Fruit fly (Drosophila melanogaster) S2 (cell line): Measurements from ENCODE around the gene Ugt303A1.

ENCODE experiments used
- CG8478 ChIP-seq: fragments of >200 bp; optimal IDR thresholded peaks from 2 replicates; lab custom pipeline; 2018
- CTCF ChIP-seq, 2 experiments: fragments of >200 bp; optimal IDR thresholded peaks; 2 replicates each; lab custom pipeline; 2018

Gene Ugt303A1

DNA sequence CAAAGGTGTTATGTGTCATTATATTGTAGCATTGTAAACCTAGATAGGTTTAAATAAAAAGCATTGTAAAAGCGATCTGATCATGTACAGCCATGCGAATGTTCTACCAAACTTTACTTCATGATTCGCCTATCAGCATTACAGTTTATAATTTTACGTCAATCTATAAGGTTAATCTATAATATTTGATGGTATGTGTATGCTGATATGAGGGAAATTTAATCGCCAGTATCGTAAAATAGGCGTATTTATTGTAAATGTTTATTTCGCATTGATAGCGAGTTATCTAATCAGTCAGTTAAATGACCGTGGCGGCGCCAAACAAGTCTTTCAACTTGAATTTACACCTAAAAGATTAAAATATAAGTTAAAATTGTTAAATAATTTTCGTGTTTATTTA is 2.2 kb downstream of the Ugt303A1 start:
- TF ChIP-seq CTCF (optimal IDR thresholded peaks at IDR 0.05; lab: Kevin White, UChicago) (no peak), CG8478 (lab: Kevin White, UChicago) (no peak)

DNA sequence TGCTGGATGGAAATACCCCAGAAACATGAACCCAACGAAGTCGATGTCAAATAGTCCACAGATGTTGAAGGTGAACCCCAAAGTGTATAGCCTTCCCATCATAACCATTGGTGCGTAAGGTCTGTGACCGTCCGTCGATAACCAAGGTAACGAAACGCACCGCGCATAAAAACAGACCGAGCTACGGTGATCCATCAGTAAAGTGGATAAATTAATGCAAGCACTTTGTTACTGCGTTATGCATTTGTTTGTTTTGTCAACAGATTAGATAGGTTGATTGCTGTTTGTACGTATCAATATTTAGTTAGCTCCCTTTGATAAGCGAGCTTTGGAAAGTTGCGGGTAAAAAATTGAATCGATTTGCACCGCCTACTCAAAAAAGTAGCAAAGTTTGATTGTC is 3.0 kb downstream of the Ugt303A1 start:
- no peak for TF ChIP-seq CTCF (optimal IDR thresholded peaks at IDR 0.05; lab: Kevin White, UChicago)

DNA sequence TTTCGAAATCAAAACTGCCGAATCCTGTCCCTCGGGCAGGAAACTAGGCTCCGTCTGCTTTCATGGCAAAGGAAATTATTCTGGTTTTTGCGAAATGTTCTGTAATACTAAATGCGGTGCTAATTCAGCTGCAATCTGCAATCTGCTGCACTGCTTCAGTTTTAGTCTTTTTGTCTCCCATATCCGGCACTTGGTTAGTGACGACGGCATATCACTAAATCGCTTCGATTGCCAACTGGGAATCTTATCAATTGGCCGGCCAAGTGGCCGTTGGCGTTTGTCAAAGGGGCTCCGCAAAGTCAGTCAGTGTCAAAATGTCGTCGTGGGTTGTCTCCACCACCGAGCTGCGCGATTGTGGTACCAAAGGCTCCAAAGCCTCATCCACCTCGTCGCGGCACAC is 20.5 kb downstream of the Ugt303A1 start, which contains the start of gene CG18577:
TSS of gene CG18577 (plus strand) at position 301 of the 400 bp plus-strand sequence.
- TF ChIP-seq CG8478 (lab: Kevin White, UChicago) (no peak), CTCF (optimal IDR thresholded peaks at IDR 0.05; lab: Kevin White, UChicago) (no peak)

DNA sequence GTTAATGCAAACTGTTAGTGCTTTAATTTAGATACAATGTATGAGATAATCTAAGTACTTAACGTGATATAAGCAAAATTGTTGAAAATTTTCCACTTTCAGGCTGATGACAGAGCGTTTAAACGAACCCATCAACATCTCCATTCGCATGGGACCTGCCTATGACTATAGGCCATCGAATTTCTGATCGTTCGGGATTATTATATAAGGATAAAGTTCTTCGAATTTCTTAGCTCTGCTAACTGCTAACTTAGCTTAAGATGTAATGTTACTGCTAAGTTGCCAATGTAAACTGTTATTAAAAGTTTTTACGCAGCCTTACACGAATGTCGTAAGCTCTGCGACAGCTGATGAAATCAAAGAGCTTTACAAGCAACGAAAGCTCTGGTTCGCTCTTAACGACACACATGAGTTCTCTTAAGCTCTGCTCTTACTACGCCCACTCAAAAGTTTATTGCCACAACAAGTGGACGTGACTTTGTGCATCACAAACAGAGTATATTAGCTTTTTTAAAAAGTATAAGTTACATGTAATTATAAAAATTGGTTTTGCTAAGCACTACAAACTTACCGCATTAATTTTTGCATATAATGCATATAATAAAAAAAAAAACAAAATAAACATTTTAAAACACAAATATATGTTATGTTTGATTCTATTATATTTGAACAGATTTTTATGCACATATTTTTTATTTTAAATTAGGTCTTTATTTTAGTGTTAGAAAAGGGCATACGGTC is 21.5 kb downstream of the Ugt303A1 start:
- TF ChIP-seq CTCF (optimal IDR thresholded peaks at IDR 0.05; lab: Kevin White, UChicago): no peak
- TF ChIP-seq CG8478 (lab: Kevin White, UChicago): no peak

DNA sequence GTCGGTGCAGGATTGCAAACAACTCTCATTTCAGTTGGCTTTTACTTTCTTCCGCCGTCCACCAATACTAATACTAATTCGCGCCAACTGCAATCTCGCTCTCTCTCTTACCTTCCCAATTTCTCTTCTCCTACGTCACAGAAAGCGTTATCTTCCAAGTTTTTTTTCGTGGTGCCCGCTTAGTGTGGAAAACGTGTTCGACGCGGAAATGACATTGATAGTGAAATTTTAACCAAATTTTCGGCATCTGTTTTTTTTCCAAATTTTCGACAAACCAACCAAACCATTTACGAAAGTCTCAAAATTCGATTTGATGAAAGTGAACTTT is 22.0 kb downstream of the Ugt303A1 start, which contains the start of gene cu:
TSS of gene cu (plus strand) at position 204 of the 328 bp plus-strand sequence.
- TF ChIP-seq CG8478 (lab: Kevin White, UChicago): no peak
- no peak for TF ChIP-seq CTCF (optimal IDR thresholded peaks at IDR 0.05; lab: Kevin White, UChicago)

DNA sequence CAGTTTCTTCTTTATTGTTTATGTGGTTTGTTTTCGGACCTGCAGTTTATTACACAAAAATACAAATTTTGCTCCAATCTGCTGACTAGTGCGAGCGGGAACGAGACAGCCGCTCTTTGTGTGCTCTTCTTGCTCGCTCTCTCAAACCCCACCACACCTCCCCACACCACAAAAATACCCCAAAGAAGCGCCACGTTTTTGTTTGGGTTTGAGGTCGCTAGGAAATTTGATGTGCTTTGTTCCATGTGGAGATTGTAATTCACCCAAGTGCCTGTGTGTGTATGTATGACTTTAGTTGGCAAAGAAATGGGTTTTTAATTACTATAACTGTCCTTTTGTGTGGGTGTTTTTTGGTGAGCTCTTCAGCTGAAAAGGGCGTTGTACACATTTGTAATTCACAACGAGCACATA is 22.7 kb downstream of the Ugt303A1 start:
- TF ChIP-seq CTCF (optimal IDR thresholded peaks at IDR 0.05; lab: Kevin White, UChicago) (no peak), CG8478 (lab: Kevin White, UChicago) (no peak)

DNA sequence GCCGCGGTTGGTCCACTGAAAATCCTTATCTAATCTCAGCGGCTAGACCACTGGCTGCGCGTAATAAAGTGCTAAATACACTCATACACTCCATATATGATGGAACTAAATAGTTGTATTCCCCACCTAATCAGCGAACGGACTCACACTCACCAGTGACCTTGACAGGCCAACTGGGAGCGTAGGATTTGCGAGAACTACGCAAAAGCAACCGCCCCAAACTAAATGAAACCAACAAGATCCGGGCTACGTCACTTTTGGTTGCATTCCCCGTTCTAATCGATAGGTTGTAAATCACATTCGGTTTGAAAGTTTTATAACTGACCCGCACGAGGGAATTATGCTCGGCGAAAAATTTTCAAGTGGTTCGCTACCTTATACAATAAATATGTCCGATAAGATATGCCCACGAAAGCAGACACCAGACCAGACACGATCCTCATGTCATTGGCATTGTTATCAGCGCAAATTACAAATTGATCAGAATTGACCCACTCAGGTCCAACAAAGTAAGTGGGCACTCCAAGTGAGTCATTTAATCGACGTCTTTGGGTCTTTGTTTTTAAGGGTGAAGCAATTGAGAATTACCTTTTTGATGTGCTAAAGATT is 24.0 kb downstream of the Ugt303A1 start:
- TF ChIP-seq CG8478 (lab: Kevin White, UChicago) (no peak), CTCF (optimal IDR thresholded peaks at IDR 0.05; lab: Kevin White, UChicago) (no peak)

DNA sequence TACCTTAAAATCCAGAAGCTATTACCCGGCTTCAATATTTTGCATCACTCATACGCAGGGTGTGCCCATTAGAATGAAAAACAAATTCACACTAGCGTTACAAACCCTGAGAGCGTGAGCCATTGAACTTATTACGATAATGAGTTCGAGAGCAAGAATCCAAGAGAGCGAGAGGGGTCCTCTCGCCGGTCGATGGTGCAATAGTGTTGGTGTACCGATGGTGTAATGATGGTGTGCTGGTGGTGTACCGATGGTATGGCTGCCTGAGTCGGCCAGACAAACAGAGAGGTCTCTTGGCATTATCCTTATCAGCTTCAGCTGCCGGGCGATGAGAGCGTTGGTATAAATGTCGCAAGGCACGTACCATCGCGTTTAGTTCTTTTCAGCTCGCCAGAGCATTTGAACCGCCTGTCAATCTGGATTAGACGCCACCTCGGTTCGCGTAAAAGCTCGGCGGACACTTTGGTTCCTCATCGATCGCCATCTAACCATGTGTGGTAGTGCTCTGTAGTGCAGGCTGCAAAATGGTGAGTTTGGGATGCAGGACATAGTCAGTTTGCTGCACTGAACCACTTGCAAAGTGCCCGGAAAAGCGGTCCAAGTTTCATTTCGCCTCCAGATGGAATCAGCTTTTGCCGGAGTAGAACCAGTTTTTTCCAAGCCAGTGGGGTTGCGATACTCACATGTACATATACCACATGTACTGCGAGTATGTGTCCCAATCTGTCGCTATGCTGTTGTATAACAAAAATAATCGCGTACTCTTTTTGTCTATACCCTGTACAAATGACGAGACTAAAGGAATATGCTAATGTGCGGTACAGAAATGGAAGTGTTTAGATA is 24.9 kb downstream of the Ugt303A1 start:
- TF ChIP-seq CTCF (optimal IDR thresholded peaks at IDR 0.05; lab: Kevin White, UChicago) (no peak), CG8478 (lab: Kevin White, UChicago) (no peak)

DNA sequence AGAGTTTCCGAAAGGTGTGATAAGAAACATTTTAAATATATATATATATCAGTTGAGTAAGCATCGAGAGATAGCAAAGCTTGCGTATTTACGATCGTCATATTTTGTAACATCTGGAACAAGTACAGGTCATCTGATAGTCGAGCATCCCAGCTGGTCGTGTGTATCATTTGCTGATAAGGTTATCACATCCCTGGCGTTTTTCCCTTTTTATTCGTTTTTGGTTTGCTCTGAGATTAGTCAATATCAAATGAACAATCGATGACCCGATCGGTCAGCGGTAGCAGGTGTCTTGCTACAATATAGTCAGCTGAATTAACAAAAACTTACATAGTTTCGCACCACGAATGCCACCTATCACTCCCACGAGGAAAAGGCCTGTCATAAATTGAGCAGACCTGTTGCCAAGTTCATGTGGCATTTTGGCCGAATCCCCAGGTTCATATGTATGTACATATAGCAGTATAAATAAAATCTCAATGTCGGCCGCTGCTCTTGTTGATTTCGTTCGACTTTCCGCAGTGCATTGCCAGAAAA is 25.6 kb downstream of the Ugt303A1 start:
- no peak for TF ChIP-seq CG8478 (lab: Kevin White, UChicago)
- no peak for TF ChIP-seq CTCF (optimal IDR thresholded peaks at IDR 0.05; lab: Kevin White, UChicago)

DNA sequence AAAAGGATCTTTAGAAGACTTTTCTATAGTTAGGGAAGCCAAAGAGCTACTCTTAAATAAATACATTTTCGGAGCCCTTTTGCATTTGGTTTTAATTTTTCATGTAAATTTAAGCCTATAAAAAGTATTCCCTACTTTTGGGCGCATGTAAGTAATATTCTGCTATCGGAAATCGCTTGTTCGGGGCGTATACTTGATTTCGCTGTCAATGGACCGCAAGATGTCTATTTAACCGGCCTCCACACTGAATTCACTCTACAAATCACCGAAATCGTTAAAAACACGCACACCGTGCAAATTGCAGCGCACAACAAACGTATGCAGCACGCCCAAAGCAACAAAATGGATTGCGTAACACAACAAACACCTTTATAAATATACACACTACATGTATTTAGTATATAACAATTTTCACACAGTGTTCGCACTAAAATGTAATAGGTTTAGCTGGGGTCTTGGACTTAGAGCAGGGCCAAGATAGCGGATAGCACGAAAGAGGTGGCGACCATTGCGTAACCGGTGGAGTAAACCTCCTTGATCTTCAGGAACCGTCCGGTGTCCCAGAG is 33.5 kb downstream of the Ugt303A1 start:
- TF ChIP-seq CTCF (optimal IDR thresholded peaks at IDR 0.05; lab: Kevin White, UChicago): no peak
- TF ChIP-seq CG8478 (lab: Kevin White, UChicago): no peak

DNA sequence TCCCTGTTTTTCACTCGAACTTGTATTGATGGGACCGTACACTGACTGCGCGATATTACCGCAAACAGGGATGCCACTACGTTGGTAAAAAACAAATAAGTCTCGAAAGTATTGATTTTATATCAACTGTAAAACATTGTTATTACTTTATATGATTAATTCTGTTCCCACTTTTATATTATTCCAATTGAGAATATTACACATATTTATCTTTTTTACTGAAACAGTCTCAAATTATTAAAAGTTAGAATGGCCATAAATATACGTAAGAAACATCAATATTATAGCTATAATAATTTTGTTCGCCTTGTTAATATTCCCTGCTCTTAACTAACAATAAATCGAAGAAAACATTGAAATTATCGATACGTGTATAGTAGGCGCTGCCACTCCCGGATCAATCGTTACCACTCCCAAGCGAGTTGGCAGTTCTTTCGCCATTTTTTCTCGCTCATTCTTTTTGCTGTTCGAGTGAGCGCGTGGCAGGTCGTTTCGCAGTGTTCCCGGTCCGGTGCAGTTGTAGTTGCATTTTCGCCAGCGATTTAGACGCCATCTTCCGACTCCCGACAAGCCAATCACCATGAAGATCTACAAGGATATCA is 34.6 kb downstream of the Ugt303A1 start, which contains the start of the genes SdhC and Tctp:
TSS of gene SdhC (minus strand) at position 49 of the 602 bp plus-strand sequence.
TSS of gene Tctp (plus strand) at position 447 of the 602 bp plus-strand sequence.
- TF ChIP-seq CG8478 (lab: Kevin White, UChicago): no peak
- no peak for TF ChIP-seq CTCF (optimal IDR thresholded peaks at IDR 0.05; lab: Kevin White, UChicago)

DNA sequence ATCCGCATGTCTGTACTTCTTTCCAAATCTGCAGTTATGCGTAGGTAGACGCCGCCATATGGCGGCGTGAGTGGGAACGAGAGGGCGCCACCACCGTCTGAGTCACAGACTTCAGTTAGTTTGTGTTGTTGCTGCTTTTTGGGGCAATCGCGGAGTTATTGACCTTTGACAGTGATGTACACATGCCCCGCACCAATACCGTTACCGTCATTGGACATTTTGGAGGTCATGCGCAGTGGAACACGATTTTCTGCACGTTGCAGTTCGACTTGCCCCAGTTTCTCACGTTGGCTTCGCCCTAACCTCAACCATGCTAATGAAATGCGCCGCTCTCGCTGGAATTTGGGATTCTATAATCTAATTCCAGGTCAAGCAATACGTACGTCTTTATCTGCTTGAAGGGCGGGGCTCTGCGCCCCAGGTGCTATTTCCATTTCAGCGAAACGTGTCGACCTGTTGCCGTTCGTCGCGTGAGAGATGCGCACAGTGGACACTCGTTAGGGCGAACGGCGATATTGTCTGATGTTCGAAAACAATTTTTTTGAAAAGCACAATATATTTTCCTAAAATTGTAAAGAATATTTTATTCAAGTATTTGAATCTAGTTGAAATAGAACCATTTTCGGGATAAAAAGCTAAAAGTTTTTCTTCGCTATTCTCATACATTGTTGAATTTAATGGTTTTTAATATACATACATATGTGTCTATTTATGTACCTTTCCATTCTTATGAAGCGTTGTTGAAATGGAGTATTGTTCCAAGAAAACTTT is 36.1 kb downstream of the Ugt303A1 start:
- TF ChIP-seq CTCF (optimal IDR thresholded peaks at IDR 0.05; lab: Kevin White, UChicago): peak; percentile 31 to 42
- TF ChIP-seq CG8478 (lab: Kevin White, UChicago): no peak

DNA sequence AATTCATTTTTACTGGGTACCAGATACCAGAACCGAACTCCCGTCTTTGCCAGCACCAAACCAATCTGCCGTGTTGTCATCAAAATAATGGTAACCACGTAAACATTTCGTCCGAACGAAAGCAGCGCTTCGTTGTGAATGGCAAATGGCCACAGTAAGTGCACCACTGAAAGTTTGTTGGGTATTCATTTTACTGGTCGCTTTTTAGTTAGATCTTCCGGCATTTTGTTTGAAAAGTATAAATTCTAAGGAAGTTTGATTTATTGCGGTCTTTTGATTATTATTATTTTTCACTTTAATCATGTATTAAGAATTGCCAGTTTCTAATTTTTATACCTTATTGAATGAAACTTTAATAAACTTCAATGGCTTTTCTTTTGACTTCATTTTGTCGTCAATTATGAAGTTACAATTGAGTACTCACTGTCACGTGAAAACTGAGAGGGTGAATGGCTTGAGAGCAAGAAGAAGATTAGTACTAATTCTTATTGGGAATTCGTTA is 39.2 kb downstream of the Ugt303A1 start, which contains the start of gene ZnT86D:
TSS of gene ZnT86D (minus strand) at position 91 of the 502 bp plus-strand sequence.
- TF ChIP-seq CTCF (optimal IDR thresholded peaks at IDR 0.05; lab: Kevin White, UChicago) (no peak), CG8478 (lab: Kevin White, UChicago) (no peak)
